Fruit fly (Drosophila melanogaster) whole organism, adult: ENCODE data around the gene CG4766.

Source experiments
- CG11617 ChIP-seq: fragments of 200-800 bp; sonication (Bioruptor generic); optimal IDR thresholded peaks from 2 replicates; lab custom pipeline; 2017; ENCODE audit warnings: mild to moderate bottlenecking, missing biosample characterization, missing genetic modification reagents, missing genetic modification characterization
- CG12768 ChIP-seq: fragments of 200-800 bp; sonication (Bioruptor generic); optimal IDR thresholded peaks from 2 replicates; lab custom pipeline; 2017; ENCODE audit warnings: missing biosample characterization, missing genetic modification characterization, mild to moderate bottlenecking, moderate library complexity, missing genetic modification reagents
- CG14711 ChIP-seq: fragments of 200-800 bp; sonication (Bioruptor generic); optimal IDR thresholded peaks from 2 replicates; lab custom pipeline; 2018; ENCODE audit warnings: missing biosample characterization, mild to moderate bottlenecking, missing genetic modification characterization, moderate library complexity
- CG1620 ChIP-seq: fragments of 200-800 bp; sonication (Bioruptor generic); optimal IDR thresholded peaks from 2 replicates; lab custom pipeline; 2016; ENCODE audit warnings: missing biosample characterization, missing genetic modification characterization
- CG33017 ChIP-seq: fragments of 200-800 bp; sonication (Bioruptor generic); optimal IDR thresholded peaks from 2 replicates; lab custom pipeline; 2018; ENCODE audit warnings: missing biosample characterization, mild to moderate bottlenecking, missing genetic modification characterization, moderate library complexity
- CG5204 ChIP-seq: fragments of 200-800 bp; sonication (Bioruptor generic); optimal IDR thresholded peaks from 2 replicates; lab custom pipeline; 2016; ENCODE audit warnings: missing biosample characterization, missing genetic modification characterization
- CG7045 ChIP-seq: fragments of 200-800 bp; sonication (Bioruptor generic); optimal IDR thresholded peaks from 2 replicates; lab custom pipeline; 2017; ENCODE audit warnings: missing biosample characterization, mild to moderate bottlenecking, missing genetic modification characterization
- CG7101 ChIP-seq: fragments of 200-800 bp; sonication (Bioruptor generic); optimal IDR thresholded peaks from 2 replicates; lab custom pipeline; 2018; ENCODE audit warnings: missing biosample characterization, mild to moderate bottlenecking, missing genetic modification characterization, moderate library complexity
- Clk ChIP-seq: fragments of 200-800 bp; sonication (Bioruptor generic); optimal IDR thresholded peaks from 2 replicates; lab custom pipeline; 2017; ENCODE audit warnings: missing biosample characterization, missing genetic modification characterization
- Crg-1 ChIP-seq: fragments of 200-800 bp; sonication (Bioruptor generic); optimal IDR thresholded peaks from 2 replicates; lab custom pipeline; 2016; ENCODE audit warnings: missing biosample characterization, missing genetic modification characterization
- Hr96 ChIP-seq: fragments of 200-800 bp; sonication (Bioruptor generic); optimal IDR thresholded peaks from 2 replicates; lab custom pipeline; 2016; ENCODE audit warnings: missing biosample characterization, missing genetic modification characterization
- Mnt ChIP-seq: fragments of 200-800 bp; sonication (Bioruptor generic); optimal IDR thresholded peaks from 2 replicates; lab custom pipeline; 2016; ENCODE audit warnings: missing biosample characterization, mild to moderate bottlenecking, missing genetic modification characterization
- bab1 ChIP-seq: fragments of 200-800 bp; sonication (Bioruptor generic); optimal IDR thresholded peaks from 3 replicates; lab custom pipeline; 2019; ENCODE audit warnings: missing biosample characterization, mild to moderate bottlenecking, missing genetic modification characterization, moderate library complexity
- cic ChIP-seq: fragments of 200-800 bp; sonication (Bioruptor generic); optimal IDR thresholded peaks from 2 replicates; lab custom pipeline; 2017; ENCODE audit warnings: missing biosample characterization, mild to moderate bottlenecking, missing genetic modification characterization, moderate library complexity
- cnc ChIP-seq, 2 experiments: fragments of >200 bp; optimal IDR thresholded peaks; 2 replicates each; lab custom pipeline; 2017
- kay ChIP-seq: fragments of 200-800 bp; sonication (Bioruptor generic); peaks from one replicate; lab custom pipeline; 2016; ENCODE audit warnings: missing biosample characterization, missing genetic modification characterization, borderline replicate concordance
- ovo ChIP-seq: fragments of 200-800 bp; sonication (Bioruptor generic); optimal IDR thresholded peaks from 2 replicates; lab custom pipeline; 2016; ENCODE audit warnings: missing biosample characterization, missing genetic modification characterization
- pad ChIP-seq: fragments of 200-800 bp; sonication (Bioruptor generic); optimal IDR thresholded peaks from 3 replicates; lab custom pipeline; 2017; ENCODE audit warnings: missing biosample characterization, missing genetic modification characterization, mild to moderate bottlenecking, moderate library complexity, missing genetic modification reagents
- tj ChIP-seq: fragments of 200-800 bp; sonication (Bioruptor generic); optimal IDR thresholded peaks from 3 replicates; lab custom pipeline; 2017; ENCODE audit warnings: missing biosample characterization, mild to moderate bottlenecking, missing genetic modification characterization, moderate library complexity
- toe ChIP-seq: fragments of 200-800 bp; sonication (Bioruptor generic); optimal IDR thresholded peaks from 2 replicates; lab custom pipeline; 2016; ENCODE audit warnings: missing biosample characterization, missing genetic modification characterization

Gene CG4766

DNA sequence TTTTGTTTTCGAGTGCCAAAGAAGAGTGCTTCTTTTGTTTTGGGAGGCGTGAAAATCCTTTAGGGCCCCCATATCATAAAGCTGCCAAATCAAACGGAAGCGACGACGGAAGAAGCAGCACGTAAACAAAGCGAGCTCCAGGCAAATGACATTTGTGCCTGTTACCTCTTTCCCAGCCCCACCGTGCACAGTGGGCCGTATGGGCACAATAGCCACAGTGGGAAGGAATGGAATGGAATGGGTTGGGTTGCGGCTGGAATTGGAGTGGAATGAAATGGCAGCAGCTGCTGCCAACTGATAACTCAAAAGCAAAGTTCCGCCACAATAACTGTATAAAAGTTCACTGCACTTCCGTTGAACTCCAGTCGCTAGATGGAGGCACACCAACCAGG, 29.9 kb downstream of the CG4766 start:
- TF ChIP-seq CG7101 (tag; lab: Kevin White, UChicago) (no peak), tj (no peak), Mnt (GFP tag; lab: Kevin White, UChicago) (no peak), CG12768 (GFP tag; lab: Kevin White, UChicago) (no peak), CG5204 (no peak), Crg-1 (no peak), Hr96 (no peak), pad (GFP tag; lab: Kevin White, UChicago) (no peak), kay (GFP tag; lab: Kevin White, UChicago) (no peak), CG33017 (no peak), CG11617 (no peak)

- no peak for TF ChIP-seq Clk (GFP tag; lab: Kevin White, UChicago)
- no peak for TF ChIP-seq CG5204
- no peak for TF ChIP-seq Hr96
- TF ChIP-seq ovo (GFP tag; lab: Kevin White, UChicago) = no peak
- no peak for TF ChIP-seq cnc (optimal IDR thresholded peaks at IDR 0.05; lab: Kevin White, UChicago)
- TF ChIP-seq Crg-1 = no peak
- TF ChIP-seq tj = no peak
Measured at dm6 chrX:5969860-5970665, 30.5 kb downstream of the CG4766 start.

DNA sequence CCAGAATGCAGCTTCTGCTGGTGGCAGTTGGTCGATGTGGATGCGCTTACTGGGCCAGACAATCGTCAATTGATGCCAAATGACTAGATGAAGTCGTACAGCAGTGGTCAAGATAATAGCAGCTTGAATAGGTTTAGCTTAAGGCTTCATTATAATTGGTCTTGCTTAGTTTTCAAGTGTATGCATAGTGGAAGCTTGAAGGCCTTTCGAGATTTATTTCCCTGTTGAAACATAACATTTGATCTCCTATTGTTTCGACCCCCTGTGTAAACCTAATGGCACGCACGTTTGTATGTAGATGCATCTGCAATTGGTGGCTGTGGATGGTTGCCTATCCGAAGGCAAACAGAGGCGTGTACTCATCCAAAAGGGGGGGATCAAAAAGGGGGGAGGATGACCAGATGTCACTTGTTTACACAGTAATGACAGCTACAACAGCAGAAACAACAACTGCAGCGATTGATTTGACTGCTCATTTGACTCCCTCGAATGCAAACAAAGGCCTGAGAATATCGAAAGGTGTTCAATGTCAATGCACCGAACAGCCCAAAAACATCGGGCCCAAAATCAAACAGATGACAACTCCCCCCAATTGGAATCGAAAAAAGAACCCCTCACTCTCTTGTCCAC, 32.4 kb downstream of the CG4766 start:
- no peak for TF ChIP-seq ovo (GFP tag; lab: Kevin White, UChicago)
- TF ChIP-seq CG7045 (GFP tag; lab: Kevin White, UChicago) = no peak
- no peak for TF ChIP-seq cic
- TF ChIP-seq kay (GFP tag; lab: Kevin White, UChicago) = no peak
- no peak for TF ChIP-seq CG12768 (GFP tag; lab: Kevin White, UChicago)
- TF ChIP-seq CG5204 = no peak
- no peak for TF ChIP-seq CG1620 (GFP tag; lab: Kevin White, UChicago)
- TF ChIP-seq CG11617 = no peak
- TF ChIP-seq Crg-1 = no peak
- TF ChIP-seq toe (GFP tag; lab: Kevin White, UChicago) = no peak
- no peak for TF ChIP-seq Hr96
- TF ChIP-seq Mnt (GFP tag; lab: Kevin White, UChicago) = no peak
- TF ChIP-seq CG7101 (tag; lab: Kevin White, UChicago) = no peak
- no peak for TF ChIP-seq CG14711 (tag; lab: Kevin White, UChicago)

DNA sequence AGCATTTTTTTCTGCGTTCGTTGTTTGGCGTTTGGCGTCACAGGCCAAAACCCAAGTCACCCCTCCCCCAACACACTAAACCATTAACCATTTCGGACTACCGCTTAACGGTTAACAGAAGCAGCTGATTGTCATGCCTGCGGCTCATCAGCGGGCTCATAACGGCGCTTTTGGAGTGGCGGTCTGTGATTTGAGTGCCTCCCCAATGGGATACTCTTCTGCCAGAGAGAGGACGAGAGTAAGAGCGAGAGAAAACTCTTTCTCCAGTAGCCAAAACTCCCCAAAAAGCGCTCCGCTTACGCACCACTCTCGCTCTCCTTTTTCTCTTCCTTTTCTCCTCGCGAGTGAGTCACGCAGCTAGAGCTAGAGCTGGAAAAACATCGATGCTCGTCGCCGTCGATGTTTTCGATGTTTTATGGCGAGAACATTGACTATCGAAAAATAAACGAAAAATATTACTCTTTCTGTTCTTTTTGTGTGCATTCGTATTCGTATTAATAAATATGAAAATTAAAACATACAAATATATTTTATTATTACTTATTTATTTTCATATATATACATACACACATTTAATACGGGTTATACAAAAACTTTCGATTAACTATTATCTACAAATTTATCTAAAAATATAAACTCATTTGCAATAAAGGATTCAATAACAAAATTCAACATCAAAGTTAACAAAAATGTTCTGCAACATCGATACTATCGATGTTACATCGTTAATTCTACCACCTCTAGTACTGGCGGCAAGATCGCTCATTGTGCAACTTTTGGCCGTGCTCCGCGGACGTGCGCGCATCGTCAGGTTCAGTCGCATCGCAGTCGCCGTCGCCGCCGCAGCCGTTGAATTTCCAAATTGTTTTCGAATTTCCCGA, 34.8 kb downstream of the CG4766 start, which contains the start of gene Grip:
Gene Grip, plus strand, starts transcription at position 763 of the 881 bp plus-strand sequence.
- TF ChIP-seq cic (no peak), CG12768 (GFP tag; lab: Kevin White, UChicago) (no peak), pad (GFP tag; lab: Kevin White, UChicago) (peak; percentile 20), bab1 (GFP tag; lab: Kevin White, UChicago) (no peak), CG33017 (no peak), Mnt (GFP tag; lab: Kevin White, UChicago) (no peak), CG5204 (no peak), CG1620 (GFP tag; lab: Kevin White, UChicago) (no peak), CG11617 (no peak), cnc (optimal IDR thresholded peaks at IDR 0.05; lab: Kevin White, UChicago) (no peak), tj (no peak), Hr96 (no peak), CG14711 (tag; lab: Kevin White, UChicago) (no peak), Clk (GFP tag; lab: Kevin White, UChicago) (no peak), kay (GFP tag; lab: Kevin White, UChicago) (no peak), ovo (GFP tag; lab: Kevin White, UChicago) (peak; percentile 53)

dm6 chrX:5964169-5964686, 36.4 kb downstream of the CG4766 start:
- no peak for TF ChIP-seq CG12768 (GFP tag; lab: Kevin White, UChicago)
- peak; percentile 90 for TF ChIP-seq ovo (GFP tag; lab: Kevin White, UChicago)
- TF ChIP-seq pad (GFP tag; lab: Kevin White, UChicago) = peak; percentile 76
- TF ChIP-seq Hr96 = no peak
